Fruit fly (Drosophila melanogaster): Measurements from ENCODE around the gene CG46515.
"Not testable (repeated sequence)": the region's sequence is repeated elsewhere in the genome, so short reads cannot be mapped to it uniquely, and the experiment has no call there.

Gene CG46515

dm6 chrX:22201883-22202282 lies at the start of gene CG46515:
CG46515 (plus strand) TSS chrX:22202183.
- not testable (repeated sequence) for TF ChIP-seq ttk, Myc, Sin3A (optimal IDR thresholded peaks at IDR 0.05)

- not testable (repeated sequence) for TF ChIP-seq ttk, Myc, insv (optimal IDR thresholded peaks at IDR 0.05)
Observed at dm6 chrX:22152542-22152941, 49.4 kb upstream of the CG46515 start, which contains the start of gene CG46505. CG46505 (plus strand) TSS chrX:22152842.

- not testable (repeated sequence) for TF ChIP-seq psq, insv, h (optimal IDR thresholded peaks at IDR 0.05)
Observed at dm6 chrX:22157587-22157986, 44.4 kb upstream of the CG46515 start, which contains the start of gene CG46506. CG46506 (plus strand) TSS chrX:22157887.

- TF ChIP-seq Sin3A, ttk, psq (optimal IDR thresholded peaks at IDR 0.05): not testable (repeated sequence)
Observed at dm6 chrX:22162623-22163022, 39.4 kb upstream of the CG46515 start, which contains the start of gene CG46507. CG46507 (plus strand) TSS chrX:22162923.

- not testable (repeated sequence) for TF ChIP-seq insv, Sin3A, h (optimal IDR thresholded peaks at IDR 0.05)
Observed at dm6 chrX:22167355-22167754, 34.6 kb upstream of the CG46515 start, which contains the start of gene CG46508. CG46508 (plus strand) TSS chrX:22167655.

dm6 chrX:22172341-22172740 lies 29.6 kb upstream of the CG46515 start, which contains the start of gene CG46509:
CG46509 (plus strand) TSS chrX:22172641.
- TF ChIP-seq ttk, psq, Sin3A (optimal IDR thresholded peaks at IDR 0.05): not testable (repeated sequence)

- not testable (repeated sequence) for TF ChIP-seq Sin3A, Myc, psq (optimal IDR thresholded peaks at IDR 0.05)
Observed at dm6 chrX:22177205-22177604, 24.8 kb upstream of the CG46515 start, which contains the start of gene CG46510. CG46510 (plus strand) TSS chrX:22177505.

- not testable (repeated sequence) for TF ChIP-seq Myc, Sin3A, h (optimal IDR thresholded peaks at IDR 0.05)
Observed at dm6 chrX:22182193-22182592, 19.8 kb upstream of the CG46515 start, which contains the start of gene CG46511. CG46511 (plus strand) TSS chrX:22182493.

dm6 chrX:22187070-22187469 lies 14.9 kb upstream of the CG46515 start, which contains the start of gene CG46512:
CG46512 (plus strand) TSS chrX:22187370.
- not testable (repeated sequence) for TF ChIP-seq h, Myc, ttk (optimal IDR thresholded peaks at IDR 0.05)

- not testable (repeated sequence) for TF ChIP-seq Myc, h, insv (optimal IDR thresholded peaks at IDR 0.05)
Observed at dm6 chrX:22191973-22192372, 10.0 kb upstream of the CG46515 start, which contains the start of gene CG46513. CG46513 (plus strand) TSS chrX:22192273.

- TF ChIP-seq Myc, ttk, psq (optimal IDR thresholded peaks at IDR 0.05): not testable (repeated sequence)
Observed at dm6 chrX:22196874-22197273, 5.1 kb upstream of the CG46515 start, which contains the start of gene CG46514. CG46514 (plus strand) TSS chrX:22197174.

dm6 chrX:22212028-22212427 lies 10.0 kb downstream of the CG46515 start, which contains the start of gene CG46516:
CG46516 (plus strand) TSS chrX:22212328.
- not testable (repeated sequence) for TF ChIP-seq ttk, h, Sin3A (optimal IDR thresholded peaks at IDR 0.05)

dm6 chrX:22217079-22217478 lies 15.1 kb downstream of the CG46515 start, which contains the start of gene CG46517:
CG46517 (plus strand) TSS chrX:22217379.
- not testable (repeated sequence) for TF ChIP-seq psq, insv, Sin3A (optimal IDR thresholded peaks at IDR 0.05)

- not testable (repeated sequence) for TF ChIP-seq h, ttk, insv (optimal IDR thresholded peaks at IDR 0.05)
Observed at dm6 chrX:22226273-22226672, 24.3 kb downstream of the CG46515 start, which contains the start of gene CG46518. CG46518 (plus strand) TSS chrX:22226573.
